Fruit fly (Drosophila melanogaster): Measurements from ENCODE around the gene epsilonCOP.

epsilonCOP gene

DNA sequence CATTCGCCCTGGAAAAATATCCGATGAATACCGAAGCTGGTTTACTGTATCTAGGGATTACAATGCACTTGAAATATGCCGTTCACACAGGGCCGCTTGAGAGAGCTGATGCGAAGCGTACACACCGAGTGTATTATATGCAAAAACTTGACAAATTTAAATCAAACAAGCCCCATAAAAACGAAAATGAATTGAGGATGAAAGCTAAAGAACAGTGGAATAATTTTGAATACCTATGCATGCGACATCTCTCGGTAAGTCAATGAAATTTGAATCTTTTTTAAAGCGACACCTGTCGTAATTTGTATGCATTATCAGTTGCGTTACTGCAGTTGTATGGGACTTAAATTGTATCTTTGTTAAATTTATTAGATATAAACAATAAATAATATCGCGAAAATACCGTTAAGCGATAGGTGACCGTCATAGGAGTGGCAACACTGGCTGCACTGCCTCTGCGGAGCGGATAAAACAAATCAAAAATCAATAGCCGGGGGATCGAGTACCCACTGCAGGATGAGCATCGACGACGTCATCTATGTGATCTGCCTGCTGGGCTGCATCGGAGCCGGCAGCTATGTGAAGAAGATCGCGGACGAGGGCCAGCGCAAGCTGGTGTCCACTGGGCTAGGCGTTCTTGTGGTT is 32.8 kb upstream of the epsilonCOP start, which contains the start of gene frj (continued):
- TF ChIP-seq CG14860 (GFP tag; IDR thresholded peaks at IDR 0.05; ENCODE audit: partially characterized antibody) (peak; percentile 60; the same call in 2 of the 3 replicates), tgo (GFP tag; IDR thresholded peaks at IDR 0.05) (peak; percentile 67), da (GFP tag; optimal IDR thresholded peaks at IDR 0.05) (no peak), peb (GFP tag; IDR thresholded peaks at IDR 0.05) (no peak; the same call in 1 of the 2 replicates), Fer2 (tag; optimal IDR thresholded peaks at IDR 0.05) (no peak), CG1647 (GFP tag; optimal IDR thresholded peaks at IDR 0.05) (peak; percentile 19), Lim3 (GFP tag; IDR thresholded peaks at IDR 0.05) (no peak), MTF-1 (GFP tag; optimal IDR thresholded peaks at IDR 0.05; ENCODE audit: borderline replicate concordance) (peak; percentile 31), Doc2 (GFP tag; IDR thresholded peaks at IDR 0.05) (no peak), Aef1 (GFP tag; IDR thresholded peaks at IDR 0.05) (peak; percentile 54; the same call in 2 of the 3 replicates), CG42726 (GFP tag; IDR thresholded peaks at IDR 0.05; ENCODE audit: partially characterized antibody) (peak; percentile 59; the same call in 1 of the 2 replicates), sim (GFP tag; IDR thresholded peaks at IDR 0.05) (no peak), chif (GFP tag; optimal IDR thresholded peaks at IDR 0.05) (peak; percentile 63 to 65), gcm2 (GFP tag; optimal IDR thresholded peaks at IDR 0.05) (no peak), CG3281 (GFP tag; optimal IDR thresholded peaks at IDR 0.05) (peak; percentile 49), Hr3 (GFP tag; optimal IDR thresholded peaks at IDR 0.05) (peak; percentile 78), az2 (GFP tag; optimal IDR thresholded peaks at IDR 0.05) (peak; percentile 53), CG32772 (GFP tag; IDR thresholded peaks at IDR 0.05) (0 out of 2 replicates have a peak, but pooled peaks have one; percentile 33), Xbp1 (GFP tag; optimal IDR thresholded peaks at IDR 0.05) (peak; percentile 83), CG12219 (GFP tag; optimal IDR thresholded peaks at IDR 0.05) (no peak), Dll (GFP tag; IDR thresholded peaks at IDR 0.05; ENCODE audit: partially characterized antibody) (peak; percentile 72), CG2116 (GFP tag; optimal IDR thresholded peaks at IDR 0.05) (peak; percentile 54), trh (GFP tag; optimal IDR thresholded peaks at IDR 0.05) (no peak), kay (GFP tag; optimal IDR thresholded peaks at IDR 0.05) (no peak), CG30020 (tag; optimal IDR thresholded peaks at IDR 0.05) (peak; percentile 95), trem (tag; optimal IDR thresholded peaks at IDR 0.05) (peak; percentile 78), fd102C (GFP tag; optimal IDR thresholded peaks at IDR 0.05) (no peak), caup (GFP tag; optimal IDR thresholded peaks at IDR 0.05; ENCODE audit: severe bottlenecking) (no peak), nau (GFP tag; optimal IDR thresholded peaks at IDR 0.05) (no peak), CG10565 (GFP tag; optimal IDR thresholded peaks at IDR 0.05) (no peak), Dref (GFP tag; IDR thresholded peaks at IDR 0.05) (peak; percentile 51), CG17186 (GFP tag; optimal IDR thresholded peaks at IDR 0.05) (peak; percentile 63), cad (GFP tag; optimal IDR thresholded peaks at IDR 0.05) (no peak), Mes4 (GFP tag; optimal IDR thresholded peaks at IDR 0.05) (no peak), CG17912 (GFP tag; optimal IDR thresholded peaks at IDR 0.05) (peak; percentile 26), CG4854 (GFP tag; optimal IDR thresholded peaks at IDR 0.05) (no peak), ttk (GFP tag; IDR thresholded peaks at IDR 0.05) (peak; percentile 51; the same call in 1 of the 2 replicates), ase (GFP tag; IDR thresholded peaks at IDR 0.05) (peak; percentile 69; the same call in 2 of the 3 replicates), Sox100B (GFP tag; optimal IDR thresholded peaks at IDR 0.05) (no peak), gro (GFP tag; optimal IDR thresholded peaks at IDR 0.05) (peak; percentile 62), crp (GFP tag; optimal IDR thresholded peaks at IDR 0.05) (peak in 1 of 2 experiments; percentile 33), pfk (GFP tag; optimal IDR thresholded peaks at IDR 0.05) (no peak), h (optimal IDR thresholded peaks at IDR 0.05) (no peak), Hsf (GFP tag; optimal IDR thresholded peaks at IDR 0.05) (peak; percentile 79), CG5245 (GFP tag; optimal IDR thresholded peaks at IDR 0.05) (peak; percentile 42), crol (GFP tag; IDR thresholded peaks at IDR 0.05) (no peak; the same call in none of the 2 replicates), CG14667 (GFP tag; IDR thresholded peaks at IDR 0.05) (peak; percentile 34; the same call in 1 of the 2 replicates), ci (GFP tag; IDR thresholded peaks at IDR 0.05) (peak; percentile 57), CG15514 (GFP tag; optimal IDR thresholded peaks at IDR 0.05) (peak; percentile 68), Xrp1 (GFP tag; IDR thresholded peaks at IDR 0.05) (peak; percentile 59; the same call in 1 of the 2 replicates)

Data from whole organism, embryonic.